Worm (Caenorhabditis elegans): ENCODE data around the gene puf-3.

puf-3 gene

DNA sequence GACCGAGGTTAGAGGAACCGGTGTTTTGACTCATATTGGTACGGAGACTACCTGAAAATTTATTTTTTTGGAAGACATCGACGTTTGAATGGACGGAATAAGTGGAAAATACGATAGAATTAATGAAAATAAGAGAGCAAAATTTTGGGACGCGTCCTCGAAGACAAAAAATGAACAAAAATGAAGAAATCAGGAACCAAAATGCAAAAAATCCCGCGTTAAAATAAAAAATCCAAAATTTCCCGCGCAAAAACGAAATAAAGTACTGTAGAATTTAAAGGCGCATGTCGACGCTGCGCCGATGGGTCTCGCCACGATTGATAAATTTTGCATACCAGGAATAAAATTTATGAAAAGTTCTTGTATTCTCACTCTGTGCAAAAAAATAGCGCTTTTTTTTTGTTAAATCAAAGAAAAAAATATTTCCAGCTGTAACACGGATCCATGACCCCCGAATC lies at the start of gene puf-3:
Gene puf-3, minus strand, starts transcription at position 51 of the 458 bp plus-strand sequence.
- TF ChIP-seq ztf-25 (GFP tag; IDR thresholded peaks at IDR 0.05), result no peak
- peak; percentile 63 for TF ChIP-seq him-1 (tag; optimal IDR thresholded peaks at IDR 0.05)
- TF ChIP-seq rec-8 (tag; optimal IDR thresholded peaks at IDR 0.05), result no peak
- TF ChIP-seq egl-18 (GFP tag; IDR thresholded peaks at IDR 0.05), result no peak
- peak; percentile 94 for TF ChIP-seq D2030.7 (GFP tag; IDR thresholded peaks at IDR 0.05)
- no peak for TF ChIP-seq egrh-3 (GFP tag; IDR thresholded peaks at IDR 0.05)
- TF ChIP-seq aptf-3 (GFP tag; IDR thresholded peaks at IDR 0.05), result no peak
- no peak for TF ChIP-seq sea-2 (GFP tag; IDR thresholded peaks at IDR 0.05)
- no peak for TF ChIP-seq fkh-3 (tag; optimal IDR thresholded peaks at IDR 0.05)
- peak; percentile 84 for TF ChIP-seq Y53G8AR.9 (GFP tag; conservative IDR thresholded peaks at IDR 0.05)
- TF ChIP-seq nhr-90 (tag; optimal IDR thresholded peaks at IDR 0.05), result no peak
- TF ChIP-seq nfyb-1 (GFP tag; IDR thresholded peaks at IDR 0.05), result no peak
- TF ChIP-seq F10E7.11 (tag; optimal IDR thresholded peaks at IDR 0.05), result no peak
- no peak for TF ChIP-seq mes-4 (tag; optimal IDR thresholded peaks at IDR 0.05)
- no peak for TF ChIP-seq tbx-9 (tag; optimal IDR thresholded peaks at IDR 0.05; ENCODE audit: borderline replicate concordance)
- no peak for TF ChIP-seq nhr-80 (tag; optimal IDR thresholded peaks at IDR 0.05)
- peak; percentile 70 for TF ChIP-seq tbp1 (GFP tag; optimal IDR thresholded peaks at IDR 0.05)
- no peak for TF ChIP-seq hlh-26 (GFP tag; conservative IDR thresholded peaks at IDR 0.05)
- no peak for TF ChIP-seq ccch-3 (GFP tag; optimal IDR thresholded peaks at IDR 0.05)
- peak; percentile 25 for TF ChIP-seq unc-130 (GFP tag; optimal IDR thresholded peaks at IDR 0.05)
- peak in 1 of 3 experiments; percentile 39 for TF ChIP-seq lin-35 (GFP tag; optimal IDR thresholded peaks at IDR 0.05)
- TF ChIP-seq xnd-1 (tag; optimal IDR thresholded peaks at IDR 0.05), result peak; percentile 98
- TF ChIP-seq rpc-1 (optimal IDR thresholded peaks at IDR 0.05), result no peak
- TF ChIP-seq rpc-1 (tag; optimal IDR thresholded peaks at IDR 0.05), result no peak
- peak; percentile 81 for TF ChIP-seq B0019.2 (GFP tag; conservative IDR thresholded peaks at IDR 0.05)
- no peak for TF ChIP-seq F52B5.7 (tag; optimal IDR thresholded peaks at IDR 0.05)
- no peak for TF ChIP-seq ztf-26 (tag; optimal IDR thresholded peaks at IDR 0.05)
- TF ChIP-seq F57A8.1 (GFP tag; optimal IDR thresholded peaks at IDR 0.05), result no peak
- no peak for TF ChIP-seq F39B2.1 (GFP tag; IDR thresholded peaks at IDR 0.05)
- no peak for TF ChIP-seq T07F8.4 (tag; optimal IDR thresholded peaks at IDR 0.05)
- no peak for TF ChIP-seq ztf-28 (GFP tag; IDR thresholded peaks at IDR 0.05)
- no peak for TF ChIP-seq Y53F4B.3 (GFP tag; IDR thresholded peaks at IDR 0.05)
- no peak for TF ChIP-seq aptf-2 (GFP tag; conservative IDR thresholded peaks at IDR 0.05)
- no peak for TF ChIP-seq bed-2 (GFP tag; IDR thresholded peaks at IDR 0.05)
- peak; percentile 97 for TF ChIP-seq ceh-91 (GFP tag; IDR thresholded peaks at IDR 0.05)
- no peak for TF ChIP-seq ceh-79 (tag; optimal IDR thresholded peaks at IDR 0.05)
- TF ChIP-seq die-1 (tag; optimal IDR thresholded peaks at IDR 0.05), result no peak
- TF ChIP-seq hrde-1 (tag; optimal IDR thresholded peaks at IDR 0.05; ENCODE audit: borderline replicate concordance), result peak; percentile 24
- TF ChIP-seq hmg-20 (GFP tag; IDR thresholded peaks at IDR 0.05), result no peak
- TF ChIP-seq C06A6.2 (GFP tag; conservative IDR thresholded peaks at IDR 0.05), result no peak
- peak; percentile 83 for TF ChIP-seq lin-54 (GFP tag; optimal IDR thresholded peaks at IDR 0.05)
- peak; percentile 98 for TF ChIP-seq lsl-1 (GFP tag; optimal IDR thresholded peaks at IDR 0.05)
- no peak for TF ChIP-seq gei-17 (GFP tag; optimal IDR thresholded peaks at IDR 0.05)
- TF ChIP-seq let-526 (GFP tag; IDR thresholded peaks at IDR 0.05), result no peak
- no peak for TF ChIP-seq attf-5 (GFP tag; optimal IDR thresholded peaks at IDR 0.05)
- TF ChIP-seq nfya-2 (GFP tag; IDR thresholded peaks at IDR 0.05), result no peak
- peak; percentile 86 for TF ChIP-seq ekl-4 (GFP tag; IDR thresholded peaks at IDR 0.05)
- no peak for TF ChIP-seq lsy-27 (tag; optimal IDR thresholded peaks at IDR 0.05; ENCODE audit: borderline replicate concordance, insufficient read depth)
- no peak for TF ChIP-seq ceh-27 (GFP tag; optimal IDR thresholded peaks at IDR 0.05)
- TF ChIP-seq Y79H2A.3 (GFP tag; conservative IDR thresholded peaks at IDR 0.05), result 0 out of 2 replicates have a peak, but pooled peaks have one; percentile 54

All from whole organism, young adult.